Fruit fly (Drosophila melanogaster): Measurements from ENCODE around the gene Tap42.

Tap42 gene

DNA sequence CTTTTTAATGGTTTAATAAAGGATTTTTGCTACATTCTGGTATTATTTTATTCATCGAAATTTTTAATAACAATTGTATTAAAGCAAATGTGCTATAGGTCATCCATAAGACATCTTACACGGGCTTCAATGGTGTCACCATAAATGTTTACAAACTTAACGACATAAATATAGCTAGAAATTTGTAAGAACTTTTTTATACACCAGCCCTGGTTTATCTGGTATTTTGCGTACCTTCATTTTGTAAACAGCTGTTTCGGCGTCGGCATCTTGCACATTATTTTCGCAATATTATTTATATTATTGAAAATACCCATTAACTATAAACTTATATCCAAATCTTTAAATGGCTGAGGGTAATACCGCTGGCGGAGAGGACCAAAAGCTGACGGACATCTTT lies at the start of gene Tap42:
Gene Tap42 (plus strand): TSS at position 240 of the 400 bp plus-strand sequence.
- TF ChIP-seq CG17806 (tag; optimal IDR thresholded peaks at IDR 0.05) (no peak), D1 (tag; optimal IDR thresholded peaks at IDR 0.05) (no peak), CG8301 (tag; optimal IDR thresholded peaks at IDR 0.05) (no peak), CG15710 (tag; optimal IDR thresholded peaks at IDR 0.05) (no peak)

dm6 chr2L:13325823-13326222 lies 41.6 kb upstream of the Tap42 start:
- TF ChIP-seq CG34367 (tag; optimal IDR thresholded peaks at IDR 0.05) (no peak), Snoo (tag; optimal IDR thresholded peaks at IDR 0.05) (no peak), CG14655 (GFP tag; optimal IDR thresholded peaks at IDR 0.05) (no peak), EcR (GFP tag; optimal IDR thresholded peaks at IDR 0.05) (no peak), CG17806 (tag; optimal IDR thresholded peaks at IDR 0.05) (no peak), CG4496 (GFP tag; IDR thresholded peaks at IDR 0.05) (no peak), CG15710 (tag; optimal IDR thresholded peaks at IDR 0.05) (no peak), CG8301 (tag; optimal IDR thresholded peaks at IDR 0.05) (no peak), D1 (tag; optimal IDR thresholded peaks at IDR 0.05) (no peak), CG13204 (GFP tag; optimal IDR thresholded peaks at IDR 0.05) (no peak), rn (GFP tag; IDR thresholded peaks at IDR 0.05) (no peak)

DNA sequence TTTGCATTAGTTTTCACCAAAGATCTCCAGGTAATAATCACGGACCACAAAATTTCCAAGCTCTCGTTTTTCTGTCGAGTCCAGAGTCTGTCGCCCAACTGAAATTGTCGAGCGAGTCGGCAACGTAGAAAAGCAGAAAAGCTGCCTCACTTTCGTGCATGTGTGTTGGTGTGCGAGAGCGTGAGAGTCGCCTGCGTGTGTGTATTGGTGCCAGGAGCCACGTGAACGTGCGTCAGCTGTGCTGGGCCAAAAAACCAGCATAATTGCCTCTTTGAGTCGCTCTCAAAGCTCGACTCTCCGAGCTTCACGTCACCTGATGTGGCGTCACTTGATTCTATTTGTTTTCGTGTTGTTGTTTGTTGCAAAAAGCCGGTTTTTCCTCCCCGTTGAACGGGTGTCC lies 36.4 kb upstream of the Tap42 start, which contains the start of gene hbt:
Gene hbt (minus strand): TSS at position 101 of the 400 bp plus-strand sequence.
- no peak for TF ChIP-seq CG9948 (tag; optimal IDR thresholded peaks at IDR 0.05)

DNA sequence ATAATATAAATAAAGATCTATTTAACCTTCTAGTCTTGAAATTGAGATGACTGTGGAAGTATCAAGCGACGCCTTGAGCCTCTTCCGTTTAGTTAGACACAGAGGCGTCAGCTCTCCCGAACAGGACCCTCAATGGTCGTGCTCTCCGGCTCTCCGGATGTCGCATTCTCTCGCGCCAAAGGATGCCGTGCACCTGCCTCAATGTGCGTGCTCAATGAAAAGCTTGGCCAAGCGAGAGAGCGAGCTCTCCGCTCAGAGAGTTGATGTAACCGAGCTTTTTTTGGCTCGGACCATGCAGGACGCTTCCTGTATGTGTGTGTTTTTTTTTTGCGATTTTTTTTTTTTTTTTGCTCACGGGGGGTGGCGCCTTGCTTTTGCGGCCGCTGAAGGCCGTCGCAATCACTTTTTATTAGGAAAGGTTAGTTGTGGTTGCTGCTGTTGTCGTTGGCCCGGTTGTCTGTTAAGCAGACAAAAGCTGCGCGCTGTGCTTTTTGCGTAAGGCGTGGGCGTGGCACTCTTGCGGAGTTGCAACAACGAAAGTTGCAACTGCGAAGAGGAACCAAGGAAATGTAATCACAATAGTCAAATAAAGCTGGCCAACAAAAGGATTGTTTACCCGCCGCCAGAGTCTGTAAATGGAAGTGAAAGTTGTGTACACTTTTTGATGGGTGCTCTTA lies 35.4 kb upstream of the Tap42 start:
- TF ChIP-seq CG32121 (GFP tag; IDR thresholded peaks at IDR 0.05) = no peak
- TF ChIP-seq CG8301 (tag; optimal IDR thresholded peaks at IDR 0.05) = no peak
- peak; percentile 16 for TF ChIP-seq CG13204 (GFP tag; optimal IDR thresholded peaks at IDR 0.05)
- peak; percentile 74 for TF ChIP-seq CG12605 (GFP tag; IDR thresholded peaks at IDR 0.05)
- TF ChIP-seq Snoo (tag; optimal IDR thresholded peaks at IDR 0.05) = no peak
- TF ChIP-seq CG10348 (GFP tag; IDR thresholded peaks at IDR 0.05) = no peak
- no peak for TF ChIP-seq D1 (tag; optimal IDR thresholded peaks at IDR 0.05)
- TF ChIP-seq CG9948 (tag; optimal IDR thresholded peaks at IDR 0.05) = no peak

- peak; percentile 16 for TF ChIP-seq D1 (tag; optimal IDR thresholded peaks at IDR 0.05)
- no peak for TF ChIP-seq Pif1A (GFP tag; optimal IDR thresholded peaks at IDR 0.05)
Measured at dm6 chr2L:13332736-13333135, 34.7 kb upstream of the Tap42 start.

dm6 chr2L:13347473-13347872 lies 19.9 kb upstream of the Tap42 start, which contains the start of gene CG16826:
TSS of gene CG16826 (plus strand) at chr2L:13347773.
- no peak for TF ChIP-seq gl (tag; optimal IDR thresholded peaks at IDR 0.05)
- no peak for TF ChIP-seq CG17806 (tag; optimal IDR thresholded peaks at IDR 0.05)
- TF ChIP-seq CG12605 (GFP tag; IDR thresholded peaks at IDR 0.05) = no peak
- no peak for TF ChIP-seq CG13204 (GFP tag; optimal IDR thresholded peaks at IDR 0.05)
- TF ChIP-seq CG8301 (tag; optimal IDR thresholded peaks at IDR 0.05) = no peak
- no peak for TF ChIP-seq D1 (tag; optimal IDR thresholded peaks at IDR 0.05)
- no peak for TF ChIP-seq CG32121 (GFP tag; IDR thresholded peaks at IDR 0.05)
- TF ChIP-seq rn (GFP tag; IDR thresholded peaks at IDR 0.05) = no peak
- TF ChIP-seq CG15710 (tag; optimal IDR thresholded peaks at IDR 0.05) = no peak
- TF ChIP-seq Ets98B (GFP tag; IDR thresholded peaks at IDR 0.05) = no peak
- TF ChIP-seq Pif1B (GFP tag; optimal IDR thresholded peaks at IDR 0.05) = no peak
- TF ChIP-seq Snoo (tag; optimal IDR thresholded peaks at IDR 0.05) = no peak
- no peak for TF ChIP-seq EcR (GFP tag; optimal IDR thresholded peaks at IDR 0.05)
- TF ChIP-seq CG14655 (GFP tag; optimal IDR thresholded peaks at IDR 0.05) = no peak
- no peak for TF ChIP-seq CG34367 (tag; optimal IDR thresholded peaks at IDR 0.05)
- no peak for TF ChIP-seq fd96Ca (GFP tag; IDR thresholded peaks at IDR 0.05)
- no peak for TF ChIP-seq CG10348 (GFP tag; IDR thresholded peaks at IDR 0.05)
- TF ChIP-seq CG9948 (tag; optimal IDR thresholded peaks at IDR 0.05) = no peak
- TF ChIP-seq Pif1A (GFP tag; optimal IDR thresholded peaks at IDR 0.05) = no peak

- TF ChIP-seq CG8159 (tag; optimal IDR thresholded peaks at IDR 0.05) (no peak), CG4496 (GFP tag; IDR thresholded peaks at IDR 0.05) (no peak), CG10348 (GFP tag; IDR thresholded peaks at IDR 0.05) (no peak), CG15710 (tag; optimal IDR thresholded peaks at IDR 0.05) (no peak)
Measured at dm6 chr2L:13349237-13349902, 18.0 kb upstream of the Tap42 start.

Measured in whole organism, pupa.